Worm (Caenorhabditis elegans) whole organism, midembryonic: ENCODE measurements around the gene nduf-2.2.

Experiments
- flt-1 ChIP-seq: fragments of 200-800 bp; sonication (Bioruptor generic); IDR thresholded peaks from 2 replicates; pipeline ENCODE4 v1.3.6; 2022; ENCODE audit warnings: missing genetic modification characterization, missing compliant biosample characterization
- klf-2 ChIP-seq: fragments of 200-800 bp; sonication (Bioruptor generic); conservative IDR thresholded peaks from 2 replicates; pipeline ENCODE4 v1.3.6; 2022; ENCODE audit warnings: missing genetic modification reagents, missing genetic modification characterization, missing compliant biosample characterization
- med-1 ChIP-seq: sonication (generic microtip); optimal IDR thresholded peaks from 2 replicates; lab custom pipeline; 2017; ENCODE audit warnings: missing genetic modification characterization, mild to moderate bottlenecking, missing compliant biosample characterization, antibody characterized with exemption, missing genetic modification reagents; ENCODE audit not compliant: insufficient read depth
- tab-1 ChIP-seq: fragments of 200-800 bp; sonication (Bioruptor generic); IDR thresholded peaks from 2 replicates; pipeline ENCODE4 v1.3.6; 2022; ENCODE audit warnings: missing genetic modification characterization, missing compliant biosample characterization
- ztf-29 ChIP-seq: fragments of 200-800 bp; sonication (Bioruptor generic); IDR thresholded peaks from 2 replicates; pipeline ENCODE4 v1.3.6; 2022; ENCODE audit warnings: missing genetic modification reagents, missing genetic modification characterization, missing compliant biosample characterization

- TF ChIP-seq med-1 (GFP tag; lab: Kevin White, UChicago) (no peak), tab-1 (GFP tag; lab: Robert Waterston, UW) (no peak), ztf-29 (GFP tag; lab: Robert Waterston, UW) (no peak), flt-1 (GFP tag; lab: Robert Waterston, UW) (no peak), klf-2 (GFP tag; lab: Robert Waterston, UW) (no peak)
Measured at ce11 chrIII:6498176-6498575, 33.2 kb downstream of the nduf-2.2 start, which contains the start of gene sdz-15.
